Worm (Caenorhabditis elegans) whole organism, mixed stage, embryonic: ENCODE results near the gene nhr-201.

Experiments used
- M03D4.4 ChIP-seq: sonication (generic microtip); optimal IDR thresholded peaks from 2 replicates; lab custom pipeline; 2017; ENCODE audit warnings: mild to moderate bottlenecking, missing genetic modification characterization, missing compliant biosample characterization
- bed-3 ChIP-seq: fragments of 200-800 bp; sonication (Bioruptor generic); optimal IDR thresholded peaks from 3 replicates; lab custom pipeline; 2018; ENCODE audit warnings: mild to moderate bottlenecking, missing genetic modification characterization, moderate library complexity, missing compliant biosample characterization
- blmp-1 ChIP-seq: fragments of 150-350 bp; optimal IDR thresholded peaks from 2 replicates; lab custom pipeline; 2014; ENCODE audit warnings: missing biosample characterization, missing genetic modification characterization
- ceh-39 ChIP-seq: fragments of 150-350 bp; optimal IDR thresholded peaks from 2 replicates; lab custom pipeline; 2014; ENCODE audit warnings: missing biosample characterization, missing genetic modification characterization
- ceh-43 ChIP-seq: fragments of 200-800 bp; sonication (Bioruptor generic); optimal IDR thresholded peaks from 2 replicates; lab custom pipeline; 2018; ENCODE audit warnings: mild to moderate bottlenecking, missing genetic modification characterization, moderate library complexity, missing compliant biosample characterization
- ceh-83 ChIP-seq: fragments of 200-800 bp; sonication (Bioruptor generic); optimal IDR thresholded peaks from 2 replicates; lab custom pipeline; 2018; ENCODE audit warnings: mild to moderate bottlenecking, missing genetic modification characterization, missing compliant biosample characterization
- ces-1 ChIP-seq: fragments of 150-350 bp; optimal IDR thresholded peaks from 2 replicates; lab custom pipeline; 2014; ENCODE audit warnings: missing biosample characterization, missing genetic modification reagents, missing genetic modification characterization
- cnd-1 ChIP-seq: fragments of 200-800 bp; sonication (Bioruptor generic); optimal IDR thresholded peaks from 2 replicates; lab custom pipeline; 2018; ENCODE audit warnings: mild to moderate bottlenecking, missing genetic modification characterization, missing compliant biosample characterization
- drap-1 ChIP-seq: fragments of 200-800 bp; sonication (Bioruptor generic); optimal IDR thresholded peaks from 3 replicates; lab custom pipeline; 2018; ENCODE audit warnings: mild to moderate bottlenecking, missing genetic modification characterization, missing compliant biosample characterization
- elt-1 ChIP-seq: sonication (generic microtip); optimal IDR thresholded peaks from 2 replicates; lab custom pipeline; 2017; ENCODE audit warnings: missing genetic modification characterization, mild to moderate bottlenecking, missing compliant biosample characterization, antibody characterized with exemption, moderate library complexity, borderline replicate concordance; ENCODE audit not compliant: insufficient read depth
- elt-3 ChIP-seq: fragments of 150-350 bp; optimal IDR thresholded peaks from 2 replicates; lab custom pipeline; 2014; ENCODE audit warnings: missing biosample characterization, missing genetic modification characterization
- flh-1 ChIP-seq: fragments of 200-800 bp; sonication (Bioruptor generic); optimal IDR thresholded peaks from 2 replicates; lab custom pipeline; 2018; ENCODE audit warnings: mild to moderate bottlenecking, missing genetic modification characterization, moderate library complexity, missing compliant biosample characterization
- ham-2 ChIP-seq: fragments of 200-800 bp; sonication (Bioruptor generic); optimal IDR thresholded peaks from 2 replicates; lab custom pipeline; 2018; ENCODE audit warnings: mild to moderate bottlenecking, missing genetic modification characterization, missing compliant biosample characterization
- hlh-1 ChIP-seq: fragments of 150-350 bp; optimal IDR thresholded peaks from 2 replicates; lab custom pipeline; 2014; ENCODE audit warnings: missing biosample characterization, missing genetic modification reagents, missing genetic modification characterization
- lin-32 ChIP-seq: fragments of 200-800 bp; sonication (Bioruptor generic); optimal IDR thresholded peaks from 2 replicates; lab custom pipeline; 2018; ENCODE audit warnings: mild to moderate bottlenecking, missing genetic modification characterization, missing compliant biosample characterization
- mls-2 ChIP-seq: sonication (generic microtip); optimal IDR thresholded peaks from 2 replicates; lab custom pipeline; 2016; ENCODE audit warnings: mild to moderate bottlenecking, missing genetic modification characterization, moderate library complexity, missing compliant biosample characterization
- nhr-12 ChIP-seq: fragments of 150-350 bp; optimal IDR thresholded peaks from 2 replicates; lab custom pipeline; 2014; ENCODE audit warnings: missing biosample characterization, missing genetic modification characterization
- nhr-2 ChIP-seq: fragments of 150-350 bp; optimal IDR thresholded peaks from 2 replicates; lab custom pipeline; 2014; ENCODE audit warnings: missing biosample characterization, missing genetic modification characterization
- nhr-237 ChIP-seq: fragments of 150-350 bp; optimal IDR thresholded peaks from 2 replicates; lab custom pipeline; 2014; ENCODE audit warnings: missing biosample characterization, missing genetic modification characterization
- nhr-28 ChIP-seq: fragments of 150-350 bp; optimal IDR thresholded peaks from 2 replicates; lab custom pipeline; 2014; ENCODE audit warnings: missing biosample characterization, missing genetic modification characterization
- pha-4 ChIP-seq: fragments of 150-350 bp; optimal IDR thresholded peaks from 2 replicates; lab custom pipeline; 2018; ENCODE audit warnings: missing biosample characterization, missing genetic modification reagents, missing genetic modification characterization
- sem-2 ChIP-seq: fragments of 200-800 bp; sonication (Bioruptor generic); optimal IDR thresholded peaks from 2 replicates; lab custom pipeline; 2018; ENCODE audit warnings: mild to moderate bottlenecking, missing genetic modification characterization, missing compliant biosample characterization
- snpc-4 ChIP-seq: fragments of 150-350 bp; optimal IDR thresholded peaks from 2 replicates; lab custom pipeline; 2014; ENCODE audit warnings: missing biosample characterization, missing genetic modification characterization
- tbx-8 ChIP-seq: fragments of 200-800 bp; sonication (Bioruptor generic); optimal IDR thresholded peaks from 2 replicates; lab custom pipeline; 2018; ENCODE audit warnings: mild to moderate bottlenecking, missing genetic modification characterization, moderate library complexity, missing compliant biosample characterization
- unc-120 ChIP-seq: sonication (generic microtip); optimal IDR thresholded peaks from 2 replicates; lab custom pipeline; 2017; ENCODE audit warnings: missing genetic modification characterization, missing compliant biosample characterization; ENCODE audit not compliant: poor library complexity, severe bottlenecking
- unc-39 ChIP-seq: fragments of 150-350 bp; optimal IDR thresholded peaks from 2 replicates; lab custom pipeline; 2014; ENCODE audit warnings: missing biosample characterization, missing genetic modification characterization
- unc-62 ChIP-seq: fragments of 150-350 bp; optimal IDR thresholded peaks from 2 replicates; lab custom pipeline; 2014; ENCODE audit warnings: missing biosample characterization, missing genetic modification reagents, missing genetic modification characterization
- zip-8 ChIP-seq: fragments of 150-350 bp; optimal IDR thresholded peaks from 2 replicates; lab custom pipeline; 2014; ENCODE audit warnings: missing biosample characterization, missing genetic modification characterization

Gene nhr-201

DNA sequence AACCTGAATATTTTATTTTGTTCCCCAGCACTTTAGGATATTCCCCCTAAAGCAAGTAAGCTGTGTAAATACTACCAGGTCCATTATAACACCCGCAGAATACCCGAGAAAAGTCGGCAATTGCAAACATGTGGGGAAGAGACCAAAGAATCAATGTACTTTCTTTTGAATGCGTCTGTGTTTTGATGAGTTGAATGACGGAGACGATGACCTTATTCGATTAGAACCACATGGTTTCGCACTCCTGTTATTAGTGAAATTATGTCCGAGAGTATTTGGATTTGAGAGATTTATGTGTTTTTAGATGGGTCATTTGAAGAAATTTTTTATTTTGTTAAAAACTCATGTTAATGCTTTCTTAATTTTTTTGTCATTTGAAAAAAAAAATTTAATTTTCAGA lies 727 bp downstream of the nhr-201 start:
- no peak for TF ChIP-seq elt-1 (tag; lab: Kevin White, UChicago)
- TF ChIP-seq flh-1 (GFP tag; lab: Kevin White, UChicago), result no peak
- no peak for TF ChIP-seq ceh-83
- no peak for TF ChIP-seq ces-1 (GFP tag; lab: Kevin White, UChicago)
- TF ChIP-seq pha-4 (tag; lab: Kevin White, UChicago), result no peak
- TF ChIP-seq cnd-1 (tag; lab: Kevin White, UChicago), result no peak
- no peak for TF ChIP-seq lin-32 (GFP tag; lab: Kevin White, UChicago)
- TF ChIP-seq blmp-1, result no peak
- no peak for TF ChIP-seq ham-2 (GFP tag; lab: Kevin White, UChicago)
- no peak for TF ChIP-seq nhr-12 (tag; lab: Kevin White, UChicago)
- no peak for TF ChIP-seq snpc-4 (tag; lab: Kevin White, UChicago)
- no peak for TF ChIP-seq drap-1 (GFP tag; lab: Kevin White, UChicago)

DNA sequence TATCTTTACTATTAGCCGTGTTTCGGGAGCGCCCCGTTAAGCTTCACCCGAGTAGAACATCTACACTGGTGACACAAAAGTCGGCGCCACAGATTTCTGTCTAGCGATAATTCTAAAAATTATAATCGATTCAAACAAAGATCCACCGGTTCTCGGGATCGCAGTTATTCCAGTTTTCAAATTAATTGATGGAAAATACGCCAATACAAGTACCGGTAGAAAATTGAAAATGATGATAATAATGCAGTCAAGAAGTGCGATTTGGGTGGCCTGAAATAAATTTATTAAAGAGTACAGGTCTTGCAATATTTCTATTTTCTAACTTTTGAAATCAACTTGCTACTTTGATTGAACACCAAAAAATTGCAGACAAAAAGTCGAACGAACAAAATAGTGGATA lies 2.9 kb downstream of the nhr-201 start:
- TF ChIP-seq mls-2 (tag; lab: Kevin White, UChicago) (no peak), elt-1 (tag; lab: Kevin White, UChicago) (no peak), nhr-12 (tag; lab: Kevin White, UChicago) (no peak), ceh-43 (GFP tag; lab: Kevin White, UChicago) (no peak), sem-2 (GFP tag; lab: Kevin White, UChicago) (no peak), hlh-1 (tag; lab: Kevin White, UChicago) (no peak), ces-1 (GFP tag; lab: Kevin White, UChicago) (no peak), nhr-237 (no peak), unc-62 (GFP tag; lab: Kevin White, UChicago) (no peak), M03D4.4 (tag; lab: Kevin White, UChicago) (no peak), cnd-1 (tag; lab: Kevin White, UChicago) (no peak), ceh-39 (tag; lab: Kevin White, UChicago) (no peak), zip-8 (tag; lab: Kevin White, UChicago) (no peak), unc-39 (no peak), ceh-83 (no peak), blmp-1 (no peak), nhr-2 (no peak), elt-3 (tag; lab: Kevin White, UChicago) (no peak)

DNA sequence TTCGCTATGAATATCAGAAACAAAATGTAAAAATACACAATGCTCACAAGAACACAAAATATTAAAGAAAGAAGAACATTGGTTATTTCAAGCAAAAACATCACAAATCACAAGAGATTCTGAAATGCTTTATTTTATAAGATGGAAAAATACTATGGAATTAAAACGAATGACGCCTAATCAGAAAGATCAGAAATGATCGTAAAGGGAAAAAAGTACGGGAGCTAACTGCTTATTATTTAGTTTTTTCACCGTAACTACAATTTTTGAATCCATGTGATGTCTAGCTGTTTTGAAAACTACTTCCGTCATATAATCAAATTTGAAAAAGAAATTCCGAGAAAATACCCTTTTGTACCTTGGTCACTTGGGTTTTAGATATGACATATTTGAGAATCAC lies 3.8 kb downstream of the nhr-201 start, which contains the start of gene srbc-57:
TSS of gene srbc-57 (minus strand) at position 101 of the 400 bp plus-strand sequence.
- TF ChIP-seq nhr-28 (tag; lab: Kevin White, UChicago) (no peak), hlh-1 (tag; lab: Kevin White, UChicago) (no peak)

DNA sequence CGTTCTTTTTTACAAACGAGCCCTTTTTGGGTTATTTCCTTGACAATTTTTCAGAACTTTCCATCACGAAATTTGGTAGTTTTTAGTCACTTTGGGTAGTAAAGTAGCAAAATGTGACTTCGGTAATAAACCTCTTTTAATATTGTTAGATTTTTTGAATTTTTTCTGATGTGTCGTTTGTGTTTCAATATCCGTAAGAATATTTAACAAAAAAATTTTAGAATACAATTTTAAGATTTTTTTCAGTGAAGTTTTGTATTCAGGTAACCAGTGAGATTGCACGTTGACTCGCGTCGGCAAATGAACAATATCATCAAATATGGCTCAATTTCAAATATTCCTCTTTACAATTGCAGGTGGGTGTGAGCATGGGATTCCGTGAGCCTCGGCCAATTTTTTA lies 8.0 kb downstream of the nhr-201 start, which contains the start of gene srt-31:
TSS of gene srt-31 (plus strand) at position 301 of the 400 bp plus-strand sequence.
- TF ChIP-seq bed-3 (GFP tag; lab: Kevin White, UChicago) (no peak), nhr-28 (tag; lab: Kevin White, UChicago) (no peak), blmp-1 (no peak), ces-1 (GFP tag; lab: Kevin White, UChicago) (no peak), pha-4 (tag; lab: Kevin White, UChicago) (no peak), lin-32 (GFP tag; lab: Kevin White, UChicago) (no peak), unc-62 (GFP tag; lab: Kevin White, UChicago) (no peak), unc-120 (no peak), ceh-39 (tag; lab: Kevin White, UChicago) (no peak), snpc-4 (tag; lab: Kevin White, UChicago) (no peak), sem-2 (GFP tag; lab: Kevin White, UChicago) (no peak), nhr-237 (no peak)

DNA sequence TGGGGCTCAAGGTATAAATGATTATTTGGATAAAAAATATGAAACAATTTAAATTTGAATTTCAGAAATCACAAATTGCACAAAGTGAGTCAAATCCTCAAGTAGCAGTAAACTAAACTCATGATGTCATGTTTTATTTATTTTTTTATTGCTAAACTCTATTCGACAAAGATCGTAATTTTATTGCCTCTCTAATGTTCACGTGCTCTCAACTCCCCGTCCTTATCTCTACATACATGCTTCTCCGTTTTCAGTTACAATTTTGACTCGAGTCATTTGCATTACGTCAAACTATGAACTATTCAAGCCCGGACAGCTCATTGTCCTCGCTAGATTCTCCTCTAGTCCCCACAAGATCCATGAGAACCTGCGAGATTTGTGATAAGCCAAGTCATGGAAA lies 9.9 kb downstream of the nhr-201 start, which contains the start of gene nhr-99:
TSS of gene nhr-99 (plus strand) at position 263 of the 400 bp plus-strand sequence.
- TF ChIP-seq tbx-8, result no peak
- no peak for TF ChIP-seq elt-1 (tag; lab: Kevin White, UChicago)
- TF ChIP-seq unc-120, result no peak
- no peak for TF ChIP-seq nhr-12 (tag; lab: Kevin White, UChicago)
- no peak for TF ChIP-seq elt-3 (tag; lab: Kevin White, UChicago)
- no peak for TF ChIP-seq cnd-1 (tag; lab: Kevin White, UChicago)
- no peak for TF ChIP-seq drap-1 (GFP tag; lab: Kevin White, UChicago)
- no peak for TF ChIP-seq zip-8 (tag; lab: Kevin White, UChicago)
- no peak for TF ChIP-seq unc-39
- no peak for TF ChIP-seq ham-2 (GFP tag; lab: Kevin White, UChicago)
- TF ChIP-seq bed-3 (GFP tag; lab: Kevin White, UChicago), result no peak
- no peak for TF ChIP-seq hlh-1 (tag; lab: Kevin White, UChicago)
- TF ChIP-seq pha-4 (tag; lab: Kevin White, UChicago), result no peak
